Worm (Caenorhabditis elegans) whole organism, young adult: ENCODE measurements around the gene twk-5.

Source experiments
- C06A6.2 ChIP-seq: fragments of 200-800 bp; sonication (Bioruptor generic); conservative IDR thresholded peaks from 2 replicates; pipeline ENCODE4 v1.3.6; 2022; ENCODE audit warnings: missing genetic modification characterization, missing compliant biosample characterization
- C17E4.6 ChIP-seq: fragments of 200-800 bp; sonication (Bioruptor generic); IDR thresholded peaks from 2 replicates; pipeline ENCODE4 v1.3.6; 2022; ENCODE audit warnings: missing genetic modification reagents, missing genetic modification characterization, missing compliant biosample characterization
- F37B4.10 ChIP-seq: fragments of 200-800 bp; sonication (Bioruptor generic); IDR thresholded peaks from 2 replicates; pipeline ENCODE4 v1.3.6; 2022; ENCODE audit warnings: missing genetic modification characterization, missing compliant biosample characterization
- F52B5.7 ChIP-seq: sonication (generic microtip); optimal IDR thresholded peaks from 2 replicates; lab custom pipeline; 2016; ENCODE audit warnings: mild to moderate bottlenecking, missing genetic modification characterization, missing compliant biosample characterization
- T07F8.4 ChIP-seq: sonication (generic microtip); optimal IDR thresholded peaks from 2 replicates; lab custom pipeline; 2016; ENCODE audit warnings: mild to moderate bottlenecking, missing genetic modification characterization, moderate library complexity, missing compliant biosample characterization
- Y95B8A.8 ChIP-seq: fragments of 200-800 bp; sonication (Bioruptor generic); IDR thresholded peaks from 2 replicates; pipeline ENCODE4 v1.3.6; 2022; ENCODE audit warnings: missing genetic modification reagents, missing genetic modification characterization, missing compliant biosample characterization
- akir-1 ChIP-seq: fragments of 200-800 bp; sonication (Bioruptor generic); optimal IDR thresholded peaks from 2 replicates; lab custom pipeline; 2018; ENCODE audit warnings: mild to moderate bottlenecking, missing genetic modification characterization, moderate library complexity, missing compliant biosample characterization
- ama-1 ChIP-seq, 3 experiments: fragments of 150-350 bp in 1 of 3; sonication (generic microtip) in 2 of 3; optimal IDR thresholded peaks; 2 replicates each; lab custom pipeline; 2014 to 2018; ENCODE audit warnings: missing biosample characterization in 2 of 3, missing genetic modification characterization in 2 of 3, missing genetic modification reagents in 2 of 3
- atf-7 ChIP-seq: sonication (generic microtip); optimal IDR thresholded peaks from 2 replicates; lab custom pipeline; 2017; ENCODE audit warnings: mild to moderate bottlenecking, missing genetic modification characterization, missing compliant biosample characterization
- cebp-1 ChIP-seq, 2 experiments: fragments of 200-800 bp in 1 of 2; sonication (Bioruptor generic) in 1 of 2; sonication (generic microtip) in 1 of 2; IDR thresholded peaks in 1 of 2; optimal IDR thresholded peaks in 1 of 2; 2 replicates each; pipeline versions ENCODE4 v1.3.6 to Lab custom; 2017 to 2022; ENCODE audit warnings: missing compliant biosample characterization in 2 of 2, missing genetic modification characterization in 2 of 2, mild to moderate bottlenecking in 1 of 2, missing genetic modification reagents in 1 of 2, moderate library complexity in 1 of 2
- ceh-27 ChIP-seq: fragments of 200-800 bp; sonication (Bioruptor generic); optimal IDR thresholded peaks from 2 replicates; lab custom pipeline; 2018; ENCODE audit warnings: mild to moderate bottlenecking, missing genetic modification characterization, moderate library complexity, missing compliant biosample characterization
- ceh-40 ChIP-seq: fragments of 200-800 bp; sonication (Bioruptor generic); IDR thresholded peaks from 2 replicates; pipeline ENCODE4 v1.3.6; 2022; ENCODE audit warnings: missing genetic modification characterization, missing compliant biosample characterization
- ceh-91 ChIP-seq: fragments of 200-800 bp; sonication (Bioruptor generic); IDR thresholded peaks from 2 replicates; pipeline ENCODE4 v1.3.6; 2022; ENCODE audit warnings: missing genetic modification reagents, missing genetic modification characterization, missing compliant biosample characterization
- dpl-1 ChIP-seq: fragments of 150-350 bp; optimal IDR thresholded peaks from 2 replicates; lab custom pipeline; 2014; ENCODE audit warnings: missing biosample characterization, missing genetic modification reagents, missing genetic modification characterization
- efl-1 ChIP-seq: fragments of 150-350 bp; optimal IDR thresholded peaks from 2 replicates; lab custom pipeline; 2014; ENCODE audit warnings: missing biosample characterization, missing genetic modification reagents, missing genetic modification characterization
- ekl-4 ChIP-seq: fragments of 200-800 bp; sonication (Bioruptor generic); IDR thresholded peaks from 2 replicates; pipeline ENCODE4 v1.3.6; 2022; ENCODE audit warnings: missing genetic modification reagents, missing genetic modification characterization, missing compliant biosample characterization
- him-1 ChIP-seq: sonication (generic microtip); optimal IDR thresholded peaks from 2 replicates; lab custom pipeline; 2016; ENCODE audit warnings: missing genotype, missing genetic modification reagents, missing genetic modification characterization, missing compliant biosample characterization
- hlh-26 ChIP-seq: fragments of 200-800 bp; sonication (Bioruptor generic); conservative IDR thresholded peaks from 2 replicates; pipeline ENCODE4 v1.3.6; 2022; ENCODE audit warnings: missing genetic modification reagents, missing genetic modification characterization, missing compliant biosample characterization
- hrde-1 ChIP-seq: sonication (generic microtip); optimal IDR thresholded peaks from 2 replicates; lab custom pipeline; 2016; ENCODE audit warnings: missing genetic modification characterization, mild to moderate bottlenecking, missing compliant biosample characterization, moderate library complexity, missing genotype, missing genetic modification reagents, borderline replicate concordance
- let-526 ChIP-seq: fragments of 200-800 bp; sonication (Bioruptor generic); IDR thresholded peaks from 2 replicates; pipeline ENCODE4 v1.3.6; 2022; ENCODE audit warnings: missing genetic modification reagents, missing genetic modification characterization, missing compliant biosample characterization
- let-607 ChIP-seq, 2 experiments: fragments of 200-800 bp in 1 of 2; sonication (Bioruptor generic) in 1 of 2; sonication (generic microtip) in 1 of 2; optimal IDR thresholded peaks; 2 replicates each; lab custom pipeline; 2016 to 2018; ENCODE audit warnings: mild to moderate bottlenecking in 2 of 2, missing compliant biosample characterization in 2 of 2, missing genetic modification characterization in 2 of 2, moderate library complexity in 2 of 2, missing genotype in 1 of 2
- lin-26 ChIP-seq: fragments of 200-800 bp; sonication (Bioruptor generic); IDR thresholded peaks from 2 replicates; pipeline ENCODE4 v1.3.6; 2022; ENCODE audit warnings: missing genetic modification reagents, missing genetic modification characterization, missing compliant biosample characterization
- lin-40 ChIP-seq: sonication (generic microtip); optimal IDR thresholded peaks from 2 replicates; lab custom pipeline; 2016; ENCODE audit warnings: missing genetic modification characterization, mild to moderate bottlenecking, missing compliant biosample characterization, missing genotype, missing genetic modification reagents
- madf-6 ChIP-seq: fragments of 200-800 bp; sonication (Bioruptor generic); IDR thresholded peaks from 2 replicates; pipeline ENCODE4 v1.3.6; 2022; ENCODE audit warnings: missing genetic modification reagents, missing genetic modification characterization, missing compliant biosample characterization
- madf-8 ChIP-seq: fragments of 200-800 bp; sonication (Bioruptor generic); conservative IDR thresholded peaks from 2 replicates; pipeline ENCODE4 v1.3.6; 2022; ENCODE audit warnings: missing genetic modification reagents, missing genetic modification characterization, missing compliant biosample characterization
- mcd-1 ChIP-seq: fragments of 200-800 bp; sonication (Bioruptor generic); IDR thresholded peaks from 2 replicates; pipeline ENCODE4 v1.3.6; 2022; ENCODE audit warnings: missing genetic modification reagents, missing genetic modification characterization, missing compliant biosample characterization
- nfya-1 ChIP-seq: sonication (generic microtip); optimal IDR thresholded peaks from 2 replicates; lab custom pipeline; 2017; ENCODE audit warnings: antibody characterized with exemption, missing compliant biosample characterization, missing genetic modification characterization, borderline replicate concordance; ENCODE audit not compliant: insufficient read depth
- nhr-120 ChIP-seq: fragments of 200-800 bp; sonication (Bioruptor generic); IDR thresholded peaks from 2 replicates; pipeline ENCODE4 v1.3.6; 2022; ENCODE audit warnings: missing genetic modification characterization, missing compliant biosample characterization
- nhr-80 ChIP-seq: sonication (generic microtip); optimal IDR thresholded peaks from 2 replicates; lab custom pipeline; 2016; ENCODE audit warnings: missing genetic modification characterization, missing compliant biosample characterization
- nhr-90 ChIP-seq: sonication (generic microtip); optimal IDR thresholded peaks from 2 replicates; lab custom pipeline; 2016; ENCODE audit warnings: missing genotype, mild to moderate bottlenecking, missing genetic modification characterization, missing compliant biosample characterization
- pbrm-1 ChIP-seq: fragments of 200-800 bp; sonication (Bioruptor generic); IDR thresholded peaks from 2 replicates; pipeline ENCODE4 v1.3.6; 2022; ENCODE audit warnings: missing genetic modification reagents, missing genetic modification characterization, missing compliant biosample characterization
- sptf-2 ChIP-seq: fragments of 200-800 bp; sonication (Bioruptor generic); optimal IDR thresholded peaks from 2 replicates; lab custom pipeline; 2018; ENCODE audit warnings: mild to moderate bottlenecking, missing genetic modification characterization, missing compliant biosample characterization
- tbp1 ChIP-seq: fragments of 200-800 bp; sonication (Bioruptor generic); optimal IDR thresholded peaks from 2 replicates; lab custom pipeline; 2018; ENCODE audit warnings: mild to moderate bottlenecking, missing genetic modification characterization, missing compliant biosample characterization
- tbx-9 ChIP-seq: sonication (generic microtip); optimal IDR thresholded peaks from 2 replicates; lab custom pipeline; 2016; ENCODE audit warnings: borderline replicate concordance, missing genetic modification characterization, inconsistent platforms, missing compliant biosample characterization
- unc-130 ChIP-seq: sonication (generic microtip); optimal IDR thresholded peaks from 2 replicates; lab custom pipeline; 2016; ENCODE audit warnings: missing genetic modification reagents, missing genetic modification characterization, missing compliant biosample characterization
- xnd-1 ChIP-seq: sonication (generic microtip); optimal IDR thresholded peaks from 2 replicates; lab custom pipeline; 2016; ENCODE audit warnings: missing genotype, missing genetic modification reagents, missing genetic modification characterization, missing compliant biosample characterization
- zfh-2 ChIP-seq: fragments of 200-800 bp; sonication (Bioruptor generic); conservative IDR thresholded peaks from 2 replicates; pipeline ENCODE4 v1.3.6; 2022; ENCODE audit warnings: missing genetic modification reagents, missing genetic modification characterization, missing compliant biosample characterization
- ztf-18 ChIP-seq: sonication (generic microtip); optimal IDR thresholded peaks from 2 replicates; lab custom pipeline; 2016; ENCODE audit warnings: missing genotype, mild to moderate bottlenecking, missing genetic modification characterization, missing compliant biosample characterization
- ztf-3 ChIP-seq: fragments of 200-800 bp; sonication (Bioruptor generic); optimal IDR thresholded peaks from 2 replicates; lab custom pipeline; 2018; ENCODE audit warnings: mild to moderate bottlenecking, missing genetic modification characterization, missing compliant biosample characterization
- ztf-6 ChIP-seq: fragments of 200-800 bp; sonication (Bioruptor generic); IDR thresholded peaks from 2 replicates; pipeline ENCODE4 v1.3.6; 2022; ENCODE audit warnings: missing genetic modification reagents, missing genetic modification characterization, missing compliant biosample characterization

twk-5 gene

ce11 chrII:11469574-11470108 is 15.5 kb downstream of the twk-5 start, which contains the start of gene cisd-1:
Gene cisd-1 (minus strand): TSS chrII:11469624.
- TF ChIP-seq let-526 (GFP tag; lab: Robert Waterston, UW), result no peak
- no peak for TF ChIP-seq hlh-26 (GFP tag; lab: Robert Waterston, UW)
- TF ChIP-seq lin-26, result no peak
- TF ChIP-seq ekl-4, result 0 out of 2 replicates have a peak, but pooled peaks have one; percentile 32
- TF ChIP-seq dpl-1 (GFP tag; lab: Kevin White, UChicago), result no peak
- no peak for TF ChIP-seq unc-130 (GFP tag; lab: Kevin White, UChicago)
- TF ChIP-seq C06A6.2, result no peak
- no peak for TF ChIP-seq Y95B8A.8 (GFP tag; lab: Robert Waterston, UW)
- no peak for TF ChIP-seq xnd-1 (tag; lab: Kevin White, UChicago)
- TF ChIP-seq nhr-80 (tag; lab: Kevin White, UChicago), result peak; percentile 61
- TF ChIP-seq ztf-6, result no peak
- 0 out of 2 replicates have a peak, but pooled peaks have one; percentile 30 for TF ChIP-seq pbrm-1 (GFP tag; lab: Robert Waterston, UW)
- TF ChIP-seq ceh-40 (GFP tag; lab: Robert Waterston, UW), result no peak
- TF ChIP-seq nfya-1 (tag; lab: Kevin White, UChicago), result no peak
- TF ChIP-seq ceh-91, result no peak
- TF ChIP-seq C17E4.6, result no peak
- TF ChIP-seq tbp1, result no peak
- no peak for TF ChIP-seq ama-1 (optimal IDR thresholded peaks at IDR 0.05; lab: Kevin White, UChicago)
- no peak for TF ChIP-seq ama-1 (GFP tag; optimal IDR thresholded peaks at IDR 0.05; lab: Kevin White, UChicago)
- TF ChIP-seq F52B5.7 (tag; lab: Kevin White, UChicago), result no peak
- no peak for TF ChIP-seq ztf-3
- no peak for TF ChIP-seq nhr-120 (GFP tag; lab: Robert Waterston, UW)
- no peak for TF ChIP-seq akir-1
- peak; percentile 32 for TF ChIP-seq atf-7
- 0 out of 2 replicates have a peak, but pooled peaks have one; percentile 16 for TF ChIP-seq madf-6
- TF ChIP-seq nhr-90 (tag; lab: Kevin White, UChicago), result no peak
- peak; percentile 25; the same call in 1 of the 2 replicates for TF ChIP-seq cebp-1 (GFP tag; IDR thresholded peaks at IDR 0.05; lab: Robert Waterston, UW)
- TF ChIP-seq cebp-1 (tag; optimal IDR thresholded peaks at IDR 0.05; lab: Kevin White, UChicago), result peak; percentile 59
- peak; percentile 5 for TF ChIP-seq ztf-18 (tag; lab: Kevin White, UChicago)
- no peak for TF ChIP-seq let-607 (tag; optimal IDR thresholded peaks at IDR 0.05; lab: Kevin White, UChicago)
- no peak for TF ChIP-seq T07F8.4 (tag; lab: Kevin White, UChicago)
- no peak for TF ChIP-seq efl-1 (GFP tag; lab: Kevin White, UChicago)
- no peak for TF ChIP-seq zfh-2
- no peak for TF ChIP-seq madf-8 (GFP tag; lab: Robert Waterston, UW)
- no peak for TF ChIP-seq sptf-2 (GFP tag; lab: Kevin White, UChicago)
- TF ChIP-seq F37B4.10 (GFP tag; lab: Robert Waterston, UW), result no peak
- TF ChIP-seq lin-40 (tag; lab: Kevin White, UChicago), result no peak
- no peak for TF ChIP-seq ceh-27
- TF ChIP-seq tbx-9 (tag; lab: Kevin White, UChicago), result no peak
- no peak for TF ChIP-seq mcd-1 (GFP tag; lab: Robert Waterston, UW)
- no peak for TF ChIP-seq hrde-1 (tag; lab: Kevin White, UChicago)
- TF ChIP-seq him-1 (tag; lab: Kevin White, UChicago), result no peak
- TF ChIP-seq, all 124 proteins: peak for 7
